Fruit fly (Drosophila melanogaster) whole organism, embryonic: ENCODE results near the gene ND-B16.6.

Experiments
- Atf3 ChIP-seq: fragments of 200-800 bp; sonication (Bioruptor generic); optimal IDR thresholded peaks from 3 replicates; lab custom pipeline; 2016; ENCODE audit warnings: missing biosample characterization, missing genetic modification characterization
- Bdp1 ChIP-seq: fragments of 200-800 bp; sonication (Bioruptor generic); optimal IDR thresholded peaks from 3 replicates; lab custom pipeline; 2016; ENCODE audit warnings: missing biosample characterization, missing genetic modification characterization
- CG10959 ChIP-seq: fragments of 200-800 bp; sonication (Bioruptor generic); IDR thresholded peaks from 2 replicates; pipeline ENCODE4 v1.3.6; 2022; ENCODE audit warnings: missing biosample characterization, missing genetic modification characterization
- CG11085 ChIP-seq: fragments of 200-800 bp; sonication (Bioruptor generic); IDR thresholded peaks from 2 replicates; pipeline ENCODE4 v1.3.6; 2022; ENCODE audit warnings: missing biosample characterization, missing genetic modification characterization
- CG12155 ChIP-seq: fragments of 200-800 bp; sonication (Bioruptor generic); optimal IDR thresholded peaks from 3 replicates; lab custom pipeline; 2016; ENCODE audit warnings: missing biosample characterization, missing genetic modification characterization
- CG14965 ChIP-seq: fragments of 200-800 bp; sonication (Bioruptor generic); optimal IDR thresholded peaks from 2 replicates; lab custom pipeline; 2016; ENCODE audit warnings: missing biosample characterization, missing genetic modification characterization, borderline replicate concordance
- CG15269 ChIP-seq: fragments of 200-800 bp; sonication (Bioruptor generic); optimal IDR thresholded peaks from 2 replicates; lab custom pipeline; 2018; ENCODE audit warnings: missing biosample characterization, mild to moderate bottlenecking, missing genetic modification characterization, moderate library complexity
- CG15696 ChIP-seq: fragments of 200-800 bp; sonication (Bioruptor generic); optimal IDR thresholded peaks from 2 replicates; lab custom pipeline; 2019; ENCODE audit warnings: missing biosample characterization, mild to moderate bottlenecking, missing genetic modification characterization, moderate library complexity
- CG17359 ChIP-seq: fragments of 200-800 bp; sonication (Bioruptor generic); optimal IDR thresholded peaks from 3 replicates; lab custom pipeline; 2018; ENCODE audit warnings: missing biosample characterization, mild to moderate bottlenecking, missing genetic modification characterization, moderate library complexity
- CG17912 ChIP-seq: fragments of 200-800 bp; sonication (Bioruptor generic); optimal IDR thresholded peaks from 2 replicates; lab custom pipeline; 2018; ENCODE audit warnings: missing biosample characterization, mild to moderate bottlenecking, missing genetic modification characterization
- CG18619 ChIP-seq: fragments of 200-800 bp; sonication (Bioruptor generic); optimal IDR thresholded peaks from 3 replicates; lab custom pipeline; 2017; ENCODE audit warnings: missing biosample characterization, mild to moderate bottlenecking, missing genetic modification characterization
- CG2712 ChIP-seq: fragments of 200-800 bp; optimal IDR thresholded peaks from 3 replicates; lab custom pipeline; 2019; ENCODE audit warnings: missing biosample characterization, mild to moderate bottlenecking, missing genetic modification characterization, moderate library complexity
- CG31224 ChIP-seq: fragments of 200-800 bp; sonication (Bioruptor generic); IDR thresholded peaks from 2 replicates; pipeline ENCODE4 v1.3.6; 2022; ENCODE audit warnings: missing biosample characterization, missing genetic modification characterization
- CG32767 ChIP-seq: fragments of 200-800 bp; sonication (Bioruptor generic); IDR thresholded peaks from 2 replicates; pipeline ENCODE4 v1.3.6; 2022; ENCODE audit warnings: missing biosample characterization, missing genetic modification characterization
- CG34422 ChIP-seq: fragments of 200-800 bp; sonication (Bioruptor generic); IDR thresholded peaks from 3 replicates; pipeline ENCODE4 v1.3.6; 2022; ENCODE audit warnings: missing biosample characterization, missing genetic modification characterization
- CG4424 ChIP-seq: fragments of 200-800 bp; sonication (Bioruptor generic); optimal IDR thresholded peaks from 3 replicates; lab custom pipeline; 2016; ENCODE audit warnings: missing biosample characterization, missing genetic modification characterization
- CG4617 ChIP-seq: fragments of 200-800 bp; sonication (Bioruptor generic); optimal IDR thresholded peaks from 3 replicates; lab custom pipeline; 2016; ENCODE audit warnings: missing biosample characterization, missing genetic modification characterization, borderline replicate concordance
- CG6854 ChIP-seq: fragments of 200-800 bp; sonication (Bioruptor generic); optimal IDR thresholded peaks from 3 replicates; lab custom pipeline; 2017; ENCODE audit warnings: missing biosample characterization, mild to moderate bottlenecking, missing genetic modification characterization
- CG8089 ChIP-seq: fragments of 200-800 bp; sonication (Bioruptor generic); optimal IDR thresholded peaks from 3 replicates; lab custom pipeline; 2016; ENCODE audit warnings: missing biosample characterization, missing genetic modification characterization
- CG9437 ChIP-seq: fragments of 200-800 bp; sonication (Bioruptor generic); optimal IDR thresholded peaks from 2 replicates; lab custom pipeline; 2018; ENCODE audit warnings: missing biosample characterization, mild to moderate bottlenecking, missing genetic modification characterization
- CG9727 ChIP-seq: fragments of 200-800 bp; sonication (Bioruptor generic); optimal IDR thresholded peaks from 3 replicates; lab custom pipeline; 2017; ENCODE audit warnings: missing biosample characterization, mild to moderate bottlenecking, missing genetic modification characterization
- CHES-1-like ChIP-seq: fragments of 200-800 bp; sonication (Bioruptor generic); optimal IDR thresholded peaks from 2 replicates; lab custom pipeline; 2016; ENCODE audit warnings: missing biosample characterization, missing genetic modification characterization
- E2f2 ChIP-seq: fragments of 200-800 bp; sonication (Bioruptor generic); IDR thresholded peaks from 2 replicates; pipeline ENCODE4 v1.3.6; 2022; ENCODE audit warnings: missing biosample characterization, missing genetic modification characterization
- Eip74EF ChIP-seq, 2 experiments: fragments of 200-800 bp in 1 of 2; fragments of >200 bp in 1 of 2; sonication (Bioruptor generic) in 1 of 2; optimal IDR thresholded peaks; 2 replicates each; lab custom pipeline; 2017 to 2019; ENCODE audit warnings: missing biosample characterization in 2 of 2, missing genetic modification characterization in 2 of 2, mild to moderate bottlenecking in 1 of 2, moderate library complexity in 1 of 2
- Gsc ChIP-seq: fragments of 200-800 bp; sonication (Bioruptor generic); IDR thresholded peaks from 2 replicates; pipeline ENCODE4 v1.3.6; 2022; ENCODE audit warnings: missing biosample characterization, missing genetic modification characterization
- H15 ChIP-seq: fragments of 200-800 bp; sonication (Bioruptor generic); IDR thresholded peaks from 3 replicates; pipeline ENCODE4 v1.3.6; 2022; ENCODE audit warnings: missing biosample characterization, missing genetic modification characterization
- Mes4 ChIP-seq: fragments of 200-800 bp; sonication (Bioruptor generic); optimal IDR thresholded peaks from 2 replicates; lab custom pipeline; 2016; ENCODE audit warnings: missing biosample characterization, missing genetic modification characterization
- Mrtf ChIP-seq: fragments of 200-800 bp; sonication (Bioruptor generic); IDR thresholded peaks from 3 replicates; pipeline ENCODE4 v1.3.6; 2022; ENCODE audit warnings: missing biosample characterization, missing genetic modification characterization
- NfI ChIP-seq: fragments of 200-800 bp; sonication (Bioruptor generic); optimal IDR thresholded peaks from 3 replicates; lab custom pipeline; 2018; ENCODE audit warnings: missing biosample characterization, mild to moderate bottlenecking, missing genetic modification characterization, moderate library complexity
- Rx ChIP-seq: fragments of 200-800 bp; sonication (Bioruptor generic); IDR thresholded peaks from 2 replicates; pipeline ENCODE4 v1.3.6; 2022; ENCODE audit warnings: missing biosample characterization, missing genetic modification characterization
- abd-A ChIP-seq: fragments of 200-800 bp; sonication (Bioruptor generic); optimal IDR thresholded peaks from 3 replicates; lab custom pipeline; 2019; ENCODE audit warnings: missing biosample characterization, mild to moderate bottlenecking, missing genetic modification characterization, moderate library complexity
- az2 ChIP-seq: fragments of 200-800 bp; sonication (Bioruptor generic); optimal IDR thresholded peaks from 3 replicates; lab custom pipeline; 2016; ENCODE audit warnings: missing biosample characterization, missing genetic modification characterization
- chif ChIP-seq, 2 experiments: fragments of 200-800 bp; sonication (Bioruptor generic); optimal IDR thresholded peaks; 3 replicates each; lab custom pipeline; 2016; ENCODE audit warnings: missing biosample characterization in 2 of 2, missing genetic modification characterization in 2 of 2
- corto ChIP-seq: fragments of 200-800 bp; sonication (Bioruptor generic); optimal IDR thresholded peaks from 2 replicates; lab custom pipeline; 2016; ENCODE audit warnings: missing biosample characterization, mild to moderate bottlenecking, missing genetic modification characterization, moderate library complexity
- exex ChIP-seq: fragments of 200-800 bp; sonication (Bioruptor generic); optimal IDR thresholded peaks from 4 replicates; lab custom pipeline; 2018; ENCODE audit warnings: missing biosample characterization, mild to moderate bottlenecking, missing genetic modification characterization, moderate library complexity
- grau ChIP-seq: fragments of 200-800 bp; optimal IDR thresholded peaks from 3 replicates; lab custom pipeline; 2019; ENCODE audit warnings: missing biosample characterization, mild to moderate bottlenecking, missing genetic modification characterization, moderate library complexity
- ind ChIP-seq: fragments of 200-800 bp; sonication (Bioruptor generic); optimal IDR thresholded peaks from 3 replicates; lab custom pipeline; 2016; ENCODE audit warnings: missing biosample characterization, missing genetic modification characterization
- inv ChIP-seq: fragments of 200-800 bp; sonication (Bioruptor generic); IDR thresholded peaks from 2 replicates; pipeline ENCODE4 v1.3.6; 2022; ENCODE audit warnings: missing biosample characterization, missing genetic modification characterization; ENCODE audit not compliant: partially characterized antibody
- jigr1 ChIP-seq: fragments of 200-800 bp; sonication (Bioruptor generic); IDR thresholded peaks from 3 replicates; pipeline ENCODE4 v1.3.6; 2022; ENCODE audit warnings: missing biosample characterization, missing genetic modification characterization
- jing ChIP-seq: fragments of 200-800 bp; sonication (Bioruptor generic); optimal IDR thresholded peaks from 2 replicates; lab custom pipeline; 2018; ENCODE audit warnings: missing biosample characterization, mild to moderate bottlenecking, missing genetic modification characterization
- maf-S ChIP-seq: fragments of 200-800 bp; sonication (Bioruptor generic); optimal IDR thresholded peaks from 2 replicates; lab custom pipeline; 2016; ENCODE audit warnings: missing biosample characterization, missing genetic modification characterization
- repo ChIP-seq: fragments of 200-800 bp; sonication (Bioruptor generic); optimal IDR thresholded peaks from 2 replicates; lab custom pipeline; 2016; ENCODE audit warnings: missing biosample characterization, missing genetic modification characterization
- rib ChIP-seq: fragments of 200-800 bp; sonication (Bioruptor generic); IDR thresholded peaks from 2 replicates; pipeline ENCODE4 v1.3.6; 2022; ENCODE audit warnings: missing biosample characterization, missing genetic modification characterization
- sc ChIP-seq, 3 experiments: fragments of >200 bp in 2 of 3; fragments of 200-800 bp in 1 of 3; sonication (Bioruptor generic) in 1 of 3; optimal IDR thresholded peaks; 2 replicates in 2 of 3; 3 replicates in 1 of 3; lab custom pipeline; 2017; ENCODE audit warnings: mild to moderate bottlenecking in 1 of 3, missing biosample characterization in 1 of 3, missing genetic modification characterization in 1 of 3, missing genetic modification reagents in 1 of 3
- slou ChIP-seq: fragments of 200-800 bp; sonication (Bioruptor generic); optimal IDR thresholded peaks from 3 replicates; lab custom pipeline; 2016; ENCODE audit warnings: missing biosample characterization, missing genetic modification characterization
- tap ChIP-seq: fragments of 200-800 bp; optimal IDR thresholded peaks from 3 replicates; lab custom pipeline; 2019; ENCODE audit warnings: missing biosample characterization, mild to moderate bottlenecking, missing genetic modification characterization, moderate library complexity
- trem ChIP-seq: fragments of 200-800 bp; optimal IDR thresholded peaks from 3 replicates; lab custom pipeline; 2019; ENCODE audit warnings: missing biosample characterization, mild to moderate bottlenecking, missing genetic modification characterization, moderate library complexity
- unc-4 ChIP-seq: fragments of 200-800 bp; sonication (Bioruptor generic); IDR thresholded peaks from 2 replicates; pipeline ENCODE4 v1.3.6; 2022; ENCODE audit warnings: missing biosample characterization, missing genetic modification characterization; ENCODE audit not compliant: partially characterized antibody
- wek ChIP-seq: fragments of 200-800 bp; sonication (Bioruptor generic); optimal IDR thresholded peaks from 3 replicates; lab custom pipeline; 2018; ENCODE audit warnings: missing biosample characterization, mild to moderate bottlenecking, missing genetic modification characterization, moderate library complexity

ND-B16.6 gene

DNA sequence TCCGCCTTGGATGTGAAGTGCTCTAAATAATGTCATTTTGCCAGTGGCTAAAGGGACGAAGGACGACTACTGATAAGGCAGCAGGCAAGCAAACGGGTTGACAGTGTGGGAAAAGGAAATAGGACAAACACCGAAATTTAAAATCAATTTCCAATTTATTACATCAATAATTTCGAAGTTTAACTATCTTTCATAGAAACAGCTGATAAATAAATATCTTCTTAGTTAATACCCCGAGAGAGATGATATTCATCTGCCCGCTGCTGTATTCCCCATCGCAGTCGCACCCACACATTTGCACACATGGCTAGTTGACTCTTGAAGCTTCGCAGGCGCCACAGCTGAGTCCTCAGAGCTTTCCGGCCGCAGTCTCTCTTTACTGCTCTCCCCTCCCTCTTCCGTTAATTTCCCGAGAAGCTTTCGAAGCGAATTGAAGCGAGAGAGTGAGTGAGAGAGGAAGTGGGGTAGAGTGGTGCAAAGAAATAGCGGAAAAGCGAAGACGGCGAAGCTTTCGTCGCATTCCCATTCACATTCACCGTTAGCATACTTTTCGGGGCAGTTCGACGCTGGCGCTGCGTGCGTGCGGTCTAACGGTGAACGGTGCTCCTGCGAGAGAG is 33.2 kb downstream of the ND-B16.6 start (continued):
- TF ChIP-seq exex: peak; percentile 18
- TF ChIP-seq unc-4 (GFP tag; lab: Robert Waterston, UW): no peak
- peak; percentile 1 for TF ChIP-seq slou (GFP tag; lab: Kevin White, UChicago)
- TF ChIP-seq CG15696 (tag; lab: Kevin White, UChicago): no peak
- TF ChIP-seq repo (GFP tag; lab: Kevin White, UChicago): peak; percentile 17
- no peak for TF ChIP-seq jing
- TF ChIP-seq CG15269 (tag; lab: Kevin White, UChicago): peak; percentile 78
- no peak for TF ChIP-seq sc (optimal IDR thresholded peaks at IDR 0.05; lab: Kevin White, UChicago)
- no peak for TF ChIP-seq sc (GFP tag; optimal IDR thresholded peaks at IDR 0.05; lab: Kevin White, UChicago)
- peak; percentile 67; the same call in 2 of the 3 replicates for TF ChIP-seq CG34422
- peak; percentile 50; the same call in 1 of the 2 replicates for TF ChIP-seq CG11085 (GFP tag; lab: Robert Waterston, UW)
- TF ChIP-seq ind (GFP tag; lab: Kevin White, UChicago): peak; percentile 45
- peak; percentile 72 for TF ChIP-seq Mrtf (GFP tag; lab: Robert Waterston, UW)
- TF ChIP-seq CG18619: peak; percentile 66
- TF ChIP-seq CG4617 (GFP tag; lab: Kevin White, UChicago): no peak
- peak; percentile 41 for TF ChIP-seq CG4424 (GFP tag; lab: Kevin White, UChicago)
- TF ChIP-seq wek (GFP tag; lab: Kevin White, UChicago): no peak
- no peak for TF ChIP-seq CG14965 (GFP tag; lab: Kevin White, UChicago)
- TF ChIP-seq jigr1 (GFP tag; lab: Robert Waterston, UW): no peak
- no peak for TF ChIP-seq rib (GFP tag; lab: Robert Waterston, UW)
- TF ChIP-seq Mes4 (GFP tag; lab: Kevin White, UChicago): no peak
- peak; percentile 57; the same call in 1 of the 2 replicates for TF ChIP-seq CG31224 (GFP tag; lab: Robert Waterston, UW)
- TF ChIP-seq CHES-1-like (GFP tag; lab: Kevin White, UChicago): peak; percentile 29
- TF ChIP-seq corto (GFP tag; lab: Kevin White, UChicago): no peak
- peak; percentile 62 for TF ChIP-seq CG17359 (tag; lab: Kevin White, UChicago)
- no peak for TF ChIP-seq CG17912
- TF ChIP-seq maf-S (GFP tag; lab: Kevin White, UChicago): peak; percentile 18
- TF ChIP-seq CG32767 (GFP tag; lab: Robert Waterston, UW): peak; percentile 25; the same call in 1 of the 2 replicates
- TF ChIP-seq grau (tag; lab: Kevin White, UChicago): peak; percentile 66
- TF ChIP-seq H15 (GFP tag; lab: Robert Waterston, UW): peak; percentile 61; the same call in 2 of the 3 replicates
- TF ChIP-seq E2f2: peak; percentile 42; the same call in 1 of the 2 replicates
- peak in 1 of 2 experiments; percentile 33 for TF ChIP-seq chif (GFP tag; optimal IDR thresholded peaks at IDR 0.05; lab: Kevin White, UChicago)
- peak; percentile 8 for TF ChIP-seq CG8089 (GFP tag; lab: Kevin White, UChicago)
- peak; percentile 50 for TF ChIP-seq abd-A
- peak; percentile 49 for TF ChIP-seq Rx
- TF ChIP-seq CG10959 (GFP tag; lab: Robert Waterston, UW): no peak
- peak; percentile 48 for TF ChIP-seq NfI (GFP tag; lab: Kevin White, UChicago)
- TF ChIP-seq CG2712 (tag; lab: Kevin White, UChicago): no peak
- peak; percentile 38 for TF ChIP-seq CG9437 (GFP tag; lab: Kevin White, UChicago)
- no peak for TF ChIP-seq Atf3 (GFP tag; lab: Kevin White, UChicago)
- peak; percentile 53 for TF ChIP-seq tap
- TF ChIP-seq Bdp1: no peak
- peak; percentile 40 for TF ChIP-seq az2 (GFP tag; lab: Kevin White, UChicago)
- TF ChIP-seq trem (tag; lab: Kevin White, UChicago): no peak
- TF ChIP-seq Eip74EF (GFP tag; optimal IDR thresholded peaks at IDR 0.05; lab: Kevin White, UChicago): no peak
- TF ChIP-seq CG6854: peak; percentile 63
- TF ChIP-seq CG9727 (GFP tag; lab: Kevin White, UChicago): peak; percentile 57
- no peak for TF ChIP-seq Gsc (GFP tag; lab: Robert Waterston, UW)
- TF ChIP-seq CG12155: no peak
- no peak for TF ChIP-seq inv (GFP tag; lab: Robert Waterston, UW)
